Worm (Caenorhabditis elegans): ENCODE data around the gene mau-8.

- no peak for TF ChIP-seq unc-62 (GFP tag; optimal IDR thresholded peaks at IDR 0.05)
- TF ChIP-seq ces-1 (GFP tag; optimal IDR thresholded peaks at IDR 0.05) = no peak
- TF ChIP-seq nhr-76 (tag; optimal IDR thresholded peaks at IDR 0.05) = no peak
- no peak for TF ChIP-seq sem-2 (GFP tag; optimal IDR thresholded peaks at IDR 0.05)
- TF ChIP-seq ham-2 (GFP tag; optimal IDR thresholded peaks at IDR 0.05) = no peak
- TF ChIP-seq ceh-39 (tag; optimal IDR thresholded peaks at IDR 0.05) = no peak
- TF ChIP-seq nhr-12 (tag; optimal IDR thresholded peaks at IDR 0.05) = no peak
- TF ChIP-seq elt-1 (tag; optimal IDR thresholded peaks at IDR 0.05; ENCODE audit: borderline replicate concordance, insufficient read depth) = no peak
Measured at ce11 chrIV:13386903-13387302, 9.1 kb downstream of the mau-8 start, which contains the start of gene lsm-3.
